Fruit fly (Drosophila melanogaster) whole organism, wandering third instar larva: ENCODE data around the gene CG4701.
"Not testable (repeated sequence)": the region's sequence is repeated elsewhere in the genome, so short reads cannot be mapped to it uniquely, and the experiment has no call there.

Experiments
- Abd-B ChIP-seq: fragments of >200 bp; optimal IDR thresholded peaks from 2 replicates; lab custom pipeline; 2017; ENCODE audit warnings: missing biosample characterization, missing genetic modification characterization
- CG32264 ChIP-seq: fragments of 200-800 bp; sonication (Bioruptor generic); optimal IDR thresholded peaks from 2 replicates; lab custom pipeline; 2016; ENCODE audit warnings: missing biosample characterization, missing genetic modification characterization
- CG9705 ChIP-seq: fragments of 200-800 bp; sonication (Bioruptor generic); optimal IDR thresholded peaks from 2 replicates; lab custom pipeline; 2018; ENCODE audit warnings: missing biosample characterization, mild to moderate bottlenecking, missing genetic modification characterization
- CrebA ChIP-seq: fragments of 200-800 bp; sonication (Bioruptor generic); optimal IDR thresholded peaks from 2 replicates; lab custom pipeline; 2016; ENCODE audit warnings: missing biosample characterization, mild to moderate bottlenecking, missing genetic modification characterization, borderline replicate concordance
- Dfd ChIP-seq: fragments of >200 bp; optimal IDR thresholded peaks from 2 replicates; lab custom pipeline; 2017; ENCODE audit warnings: missing biosample characterization, missing genetic modification characterization
- Dif ChIP-seq: fragments of 200-275, 200-300 bp; sonication (Bioruptor generic); optimal IDR thresholded peaks from 2 replicates; lab custom pipeline; 2018; ENCODE audit warnings: missing biosample characterization, missing genetic modification characterization; ENCODE audit not compliant: partially characterized antibody
- GATAd ChIP-seq: sonication (Bioruptor generic); optimal IDR thresholded peaks from 2 replicates; lab custom pipeline; 2016; ENCODE audit warnings: missing biosample characterization, missing genetic modification characterization
- HLH106 ChIP-seq: fragments of 200-800 bp; optimal IDR thresholded peaks from 3 replicates; lab custom pipeline; 2019; ENCODE audit warnings: missing biosample characterization, mild to moderate bottlenecking, missing genetic modification characterization, moderate library complexity
- Hnf4 ChIP-seq: fragments of 200-800 bp; sonication (Bioruptor generic); optimal IDR thresholded peaks from 2 replicates; lab custom pipeline; 2016; ENCODE audit warnings: missing biosample characterization, mild to moderate bottlenecking, missing genetic modification characterization
- Hr78 ChIP-seq: fragments of >200 bp; optimal IDR thresholded peaks from 2 replicates; lab custom pipeline; 2017; ENCODE audit warnings: missing biosample characterization, missing genetic modification characterization
- Hr83 ChIP-seq: fragments of 200-300 bp; sonication (Bioruptor generic); optimal IDR thresholded peaks from 2 replicates; lab custom pipeline; 2016; ENCODE audit warnings: missing biosample characterization, mild to moderate bottlenecking, missing genetic modification characterization, moderate library complexity; ENCODE audit not compliant: poor library complexity, severe bottlenecking
- Jra ChIP-seq: sonication (Bioruptor generic); optimal IDR thresholded peaks from 2 replicates; lab custom pipeline; 2016; ENCODE audit warnings: missing biosample characterization, missing genetic modification characterization
- Mio ChIP-seq: sonication (Bioruptor generic); optimal IDR thresholded peaks from 2 replicates; lab custom pipeline; 2016; ENCODE audit warnings: missing biosample characterization, missing genetic modification characterization
- Myc ChIP-seq: fragments of >200 bp; optimal IDR thresholded peaks from 2 replicates; lab custom pipeline; 2017
- N ChIP-seq: fragments of >200 bp; optimal IDR thresholded peaks from 2 replicates; lab custom pipeline; 2018; ENCODE audit warnings: missing biosample characterization, missing external identifiers, missing genetic modification characterization
- OdsH ChIP-seq: fragments of 200-800 bp; sonication (Bioruptor generic); optimal IDR thresholded peaks from 2 replicates; lab custom pipeline; 2016; ENCODE audit warnings: missing biosample characterization, mild to moderate bottlenecking, missing genetic modification characterization
- Rel ChIP-seq, 2 experiments: fragments of 200-800 bp; sonication (Bioruptor generic) in 1 of 2; optimal IDR thresholded peaks; 2 replicates in 1 of 2; 3 replicates in 1 of 2; lab custom pipeline; 2016 to 2019; ENCODE audit warnings: mild to moderate bottlenecking in 2 of 2, missing biosample characterization in 2 of 2, missing genetic modification characterization in 2 of 2, moderate library complexity in 1 of 2
- Sp1 ChIP-seq: fragments of 200-800 bp; sonication (Bioruptor generic); optimal IDR thresholded peaks from 3 replicates; lab custom pipeline; 2019; ENCODE audit warnings: missing biosample characterization, mild to moderate bottlenecking, missing genetic modification characterization, moderate library complexity
- Vsx2 ChIP-seq: fragments of 200-300, 225-300 bp; sonication (Bioruptor generic); optimal IDR thresholded peaks from 2 replicates; lab custom pipeline; 2018; ENCODE audit warnings: missing biosample characterization, missing genetic modification characterization; ENCODE audit not compliant: partially characterized antibody
- br ChIP-seq: fragments of 200-800 bp; sonication (Bioruptor generic); optimal IDR thresholded peaks from 2 replicates; lab custom pipeline; 2016; ENCODE audit warnings: missing biosample characterization, missing genetic modification characterization
- brk ChIP-seq: fragments of 200-800 bp; sonication (Bioruptor generic); optimal IDR thresholded peaks from 2 replicates; lab custom pipeline; 2016; ENCODE audit warnings: missing biosample characterization, mild to moderate bottlenecking, missing genetic modification characterization
- dl ChIP-seq, 2 experiments: fragments of 175-275, 200-275 bp in 1 of 2; fragments of 200-275 bp in 1 of 2; sonication (Bioruptor generic); optimal IDR thresholded peaks; lab custom pipeline; 2018; ENCODE audit warnings: mild to moderate bottlenecking in 2 of 2, missing biosample characterization in 2 of 2, missing genetic modification characterization in 2 of 2, moderate library complexity in 2 of 2; ENCODE audit not compliant: partially characterized antibody in 2 of 2, insufficient read depth in 1 of 2
- dmrt93B ChIP-seq: fragments of 200-800 bp; sonication (Bioruptor generic); optimal IDR thresholded peaks from 2 replicates; lab custom pipeline; 2018; ENCODE audit warnings: missing biosample characterization, mild to moderate bottlenecking, missing genetic modification characterization
- dsf ChIP-seq: sonication (Bioruptor generic); optimal IDR thresholded peaks from 2 replicates; lab custom pipeline; 2016; ENCODE audit warnings: missing biosample characterization, missing genetic modification characterization, borderline replicate concordance
- ey ChIP-seq: fragments of 200-800 bp; sonication (Bioruptor generic); optimal IDR thresholded peaks from 2 replicates; lab custom pipeline; 2016; ENCODE audit warnings: missing biosample characterization, missing genetic modification characterization
- foxo ChIP-seq, 2 experiments: fragments of 200-800 bp; sonication (Bioruptor generic); optimal IDR thresholded peaks; 2 replicates in 1 of 2; 3 replicates in 1 of 2; lab custom pipeline; 2016 to 2017; ENCODE audit warnings: missing biosample characterization in 2 of 2, missing genetic modification characterization in 2 of 2
- fru ChIP-seq: fragments of 200-800 bp; sonication (Bioruptor generic); optimal IDR thresholded peaks from 3 replicates; lab custom pipeline; 2016; ENCODE audit warnings: missing biosample characterization, mild to moderate bottlenecking, missing genetic modification characterization
- h ChIP-seq: fragments of 200-800 bp; sonication (Bioruptor generic); optimal IDR thresholded peaks from 3 replicates; lab custom pipeline; 2016; ENCODE audit warnings: missing biosample characterization, mild to moderate bottlenecking, missing genetic modification characterization
- jim ChIP-seq: fragments of 175-275, 200-325 bp; sonication (Bioruptor generic); optimal IDR thresholded peaks from 2 replicates; lab custom pipeline; 2016; ENCODE audit warnings: missing biosample characterization, mild to moderate bottlenecking, missing genetic modification characterization
- lola ChIP-seq: fragments of >200 bp; optimal IDR thresholded peaks from 2 replicates; lab custom pipeline; 2017; ENCODE audit warnings: missing biosample characterization, missing genetic modification characterization
- pan ChIP-seq: fragments of >200 bp; optimal IDR thresholded peaks from 2 replicates; lab custom pipeline; 2017
- psq ChIP-seq: fragments of 200-800 bp; sonication (Bioruptor generic); optimal IDR thresholded peaks from 3 replicates; lab custom pipeline; 2017; ENCODE audit warnings: missing biosample characterization, mild to moderate bottlenecking, missing genetic modification characterization, moderate library complexity
- rgr ChIP-seq: fragments of 200-800 bp; sonication (Bioruptor generic); optimal IDR thresholded peaks from 3 replicates; lab custom pipeline; 2016; ENCODE audit warnings: missing biosample characterization, mild to moderate bottlenecking, missing genetic modification characterization
- sage ChIP-seq: fragments of 200-800 bp; sonication (Bioruptor generic); optimal IDR thresholded peaks from 2 replicates; lab custom pipeline; 2016; ENCODE audit warnings: missing biosample characterization, mild to moderate bottlenecking, missing genetic modification characterization
- sv ChIP-seq: fragments of 200-800 bp; sonication (Bioruptor generic); optimal IDR thresholded peaks from 3 replicates; lab custom pipeline; 2016; ENCODE audit warnings: missing biosample characterization, missing genetic modification characterization
- tai ChIP-seq: sonication (Bioruptor generic); optimal IDR thresholded peaks from 2 replicates; lab custom pipeline; 2016; ENCODE audit warnings: missing biosample characterization, missing genetic modification characterization
- usp ChIP-seq: fragments of >200 bp; optimal IDR thresholded peaks from 2 replicates; lab custom pipeline; 2017; ENCODE audit warnings: missing biosample characterization, missing genetic modification characterization
- woc ChIP-seq: sonication (Bioruptor generic); optimal IDR thresholded peaks from 2 replicates; lab custom pipeline; 2016; ENCODE audit warnings: missing biosample characterization, mild to moderate bottlenecking, missing genetic modification characterization

Gene CG4701

dm6 chr2L:14742893-14743292 is 22.8 kb upstream of the CG4701 start, which contains the start of gene CG34166:
TSS of gene CG34166 (plus strand) at chr2L:14743193.
- not testable (repeated sequence) for TF ChIP-seq psq (GFP tag; lab: Kevin White, UChicago); dmrt93B (GFP tag; lab: Kevin White, UChicago); HLH106 (tag; lab: Kevin White, UChicago)

- no peak for TF ChIP-seq CrebA (GFP tag; lab: Kevin White, UChicago)
- peak; percentile 56 for TF ChIP-seq Hr83
Measured at dm6 chr2L:14743337-14743736, 22.4 kb upstream of the CG4701 start.

- TF ChIP-seq dmrt93B (GFP tag; lab: Kevin White, UChicago): no peak
- TF ChIP-seq Myc (lab: Kevin White, UChicago): no peak
- TF ChIP-seq Abd-B: no peak
Measured at dm6 chr2L:14744121-14744520, 21.6 kb upstream of the CG4701 start, which contains the start of gene CG42681. TSS of gene CG42681 (plus strand) at chr2L:14744421.

- TF ChIP-seq lola (GFP tag; lab: Kevin White, UChicago): no peak
- no peak for TF ChIP-seq Dfd (GFP tag; lab: Kevin White, UChicago)
- no peak for TF ChIP-seq Rel (GFP tag; optimal IDR thresholded peaks at IDR 0.05; lab: Kevin White, UChicago)
- TF ChIP-seq Rel (tag; optimal IDR thresholded peaks at IDR 0.05; lab: Kevin White, UChicago): peak; percentile 64
- peak; percentile 29 for TF ChIP-seq ey
- TF ChIP-seq Abd-B: no peak
- TF ChIP-seq Jra: no peak
- peak; percentile 21 for TF ChIP-seq fru (GFP tag; lab: Kevin White, UChicago)
- TF ChIP-seq psq (GFP tag; lab: Kevin White, UChicago): peak; percentile 1
- TF ChIP-seq tai (GFP tag; lab: Kevin White, UChicago): no peak
- no peak for TF ChIP-seq Sp1 (GFP tag; lab: Kevin White, UChicago)
- no peak for TF ChIP-seq N
- peak; percentile 47 for TF ChIP-seq rgr (GFP tag; lab: Kevin White, UChicago)
- no peak for TF ChIP-seq dl (GFP tag; optimal IDR thresholded peaks at IDR 0.05; lab: Kevin White, UChicago; ENCODE audit: insufficient read depth in 1 of 2, partially characterized antibody in 2 of 2)
- TF ChIP-seq HLH106 (tag; lab: Kevin White, UChicago): no peak
- no peak for TF ChIP-seq br
- TF ChIP-seq woc: no peak
- TF ChIP-seq usp (GFP tag; lab: Kevin White, UChicago): no peak
- no peak for TF ChIP-seq CrebA (GFP tag; lab: Kevin White, UChicago)
- no peak for TF ChIP-seq sv
- no peak for TF ChIP-seq dmrt93B (GFP tag; lab: Kevin White, UChicago)
- no peak for TF ChIP-seq CG9705 (GFP tag; lab: Kevin White, UChicago)
- TF ChIP-seq jim: no peak
- TF ChIP-seq Myc (lab: Kevin White, UChicago): no peak
- TF ChIP-seq pan (lab: Kevin White, UChicago): no peak
- no peak for TF ChIP-seq Vsx2 (GFP tag; lab: Kevin White, UChicago)
- no peak for TF ChIP-seq Dif (GFP tag; lab: Kevin White, UChicago)
- TF ChIP-seq CG32264: no peak
- TF ChIP-seq sage: no peak
- peak; percentile 25 for TF ChIP-seq h
- TF ChIP-seq Hr78 (GFP tag; lab: Kevin White, UChicago): no peak
- TF ChIP-seq Mio (GFP tag; lab: Kevin White, UChicago): no peak
- TF ChIP-seq dsf (GFP tag; lab: Kevin White, UChicago): no peak
- TF ChIP-seq Hnf4 (GFP tag; lab: Kevin White, UChicago): peak; percentile 9
- peak; percentile 20 for TF ChIP-seq OdsH (GFP tag; lab: Kevin White, UChicago)
- TF ChIP-seq foxo (GFP tag; optimal IDR thresholded peaks at IDR 0.05; lab: Kevin White, UChicago): no peak
- TF ChIP-seq brk: no peak
- no peak for TF ChIP-seq GATAd (GFP tag; lab: Kevin White, UChicago)
- TF ChIP-seq Hr83: no peak
Measured at dm6 chr2L:14745068-14745467, 20.6 kb upstream of the CG4701 start, which contains the start of gene CG42587. TSS of gene CG42587 (minus strand) at chr2L:14745210.
